Worm (Caenorhabditis elegans) whole organism, L2 larva: Measurements from ENCODE around the gene D1014.7.

Source experiments
- F13H6.1 ChIP-seq: sonication (generic microtip); optimal IDR thresholded peaks from 2 replicates; lab custom pipeline; 2016; ENCODE audit warnings: missing genetic modification characterization, missing compliant biosample characterization
- R02D3.7 ChIP-seq: fragments of 150-350 bp; optimal IDR thresholded peaks from 2 replicates; lab custom pipeline; 2014; ENCODE audit warnings: missing biosample characterization, missing genetic modification characterization
- alr-1 ChIP-seq: fragments of 150-350 bp; optimal IDR thresholded peaks from 2 replicates; lab custom pipeline; 2014; ENCODE audit warnings: missing biosample characterization, missing genetic modification characterization
- aly-2 ChIP-seq: fragments of 150-350 bp; optimal IDR thresholded peaks from 2 replicates; lab custom pipeline; 2014; ENCODE audit warnings: missing biosample characterization, missing genetic modification characterization
- ama-1 ChIP-seq: fragments of 150-350 bp; optimal IDR thresholded peaks from 2 replicates; lab custom pipeline; 2018; ENCODE audit warnings: inconsistent platforms
- blmp-1 ChIP-seq: sonication (generic microtip); optimal IDR thresholded peaks from 2 replicates; lab custom pipeline; 2017; ENCODE audit warnings: missing genetic modification characterization, mild to moderate bottlenecking, missing compliant biosample characterization, antibody characterized with exemption, moderate library complexity; ENCODE audit not compliant: insufficient read depth
- ceh-82 ChIP-seq: fragments of 150-350 bp; optimal IDR thresholded peaks from 2 replicates; lab custom pipeline; 2014; ENCODE audit warnings: missing biosample characterization, missing genetic modification characterization
- crh-2 ChIP-seq: sonication (generic microtip); optimal IDR thresholded peaks from 2 replicates; lab custom pipeline; 2017; ENCODE audit warnings: missing biosample characterization, missing genetic modification characterization
- dmd-4 ChIP-seq: sonication (generic microtip); optimal IDR thresholded peaks from 2 replicates; lab custom pipeline; 2017; ENCODE audit warnings: missing biosample characterization, missing genetic modification characterization
- egl-27 ChIP-seq: sonication (generic microtip); optimal IDR thresholded peaks from 3 replicates; lab custom pipeline; 2017; ENCODE audit warnings: missing biosample characterization, missing genetic modification reagents, missing genetic modification characterization
- elt-1 ChIP-seq: fragments of 150-350 bp; optimal IDR thresholded peaks from 2 replicates; lab custom pipeline; 2014; ENCODE audit warnings: missing biosample characterization, missing genetic modification characterization
- elt-3 ChIP-seq: sonication (generic microtip); optimal IDR thresholded peaks from 2 replicates; lab custom pipeline; 2017; ENCODE audit warnings: missing biosample characterization, missing genetic modification characterization
- gmeb-1 ChIP-seq: fragments of 150-350 bp; optimal IDR thresholded peaks from 2 replicates; lab custom pipeline; 2014; ENCODE audit warnings: missing biosample characterization, missing genetic modification characterization
- lin-11 ChIP-seq: fragments of 150-350 bp; sonication (generic microtip); optimal IDR thresholded peaks from 2 replicates; lab custom pipeline; 2014; ENCODE audit warnings: missing biosample characterization, missing genetic modification characterization, inconsistent platforms, mixed read lengths
- lin-39 ChIP-seq: fragments of 150-350 bp; optimal IDR thresholded peaks from 2 replicates; lab custom pipeline; 2014; ENCODE audit warnings: missing biosample characterization, missing genetic modification reagents, missing genetic modification characterization
- lsy-2 ChIP-seq, 2 experiments: fragments of 150-350 bp in 1 of 2; sonication (generic microtip) in 1 of 2; optimal IDR thresholded peaks; 2 replicates each; lab custom pipeline; 2014 to 2017; ENCODE audit warnings: missing biosample characterization in 2 of 2, missing genetic modification characterization in 2 of 2
- mab-5 ChIP-seq: fragments of 150-350 bp; optimal IDR thresholded peaks from 2 replicates; lab custom pipeline; 2014; ENCODE audit warnings: missing biosample characterization, missing genetic modification characterization
- mbf-1 ChIP-seq: sonication (generic microtip); optimal IDR thresholded peaks from 2 replicates; lab custom pipeline; 2017; ENCODE audit warnings: missing biosample characterization, missing genetic modification characterization
- nhr-10 ChIP-seq: sonication (generic microtip); optimal IDR thresholded peaks from 2 replicates; lab custom pipeline; 2017; ENCODE audit warnings: missing biosample characterization, missing genetic modification characterization
- nhr-12 ChIP-seq: fragments of 150-350 bp; optimal IDR thresholded peaks from 2 replicates; lab custom pipeline; 2014; ENCODE audit warnings: missing biosample characterization, missing genetic modification characterization
- nhr-21 ChIP-seq: fragments of 150-350 bp; optimal IDR thresholded peaks from 2 replicates; lab custom pipeline; 2014; ENCODE audit warnings: missing biosample characterization, missing genetic modification characterization
- nhr-23 ChIP-seq: fragments of 150-350 bp; optimal IDR thresholded peaks from 2 replicates; lab custom pipeline; 2014; ENCODE audit warnings: missing biosample characterization, missing genetic modification reagents, missing genetic modification characterization
- nhr-237 ChIP-seq: fragments of 150-350 bp; optimal IDR thresholded peaks from 2 replicates; lab custom pipeline; 2014; ENCODE audit warnings: missing biosample characterization, missing genetic modification characterization
- nhr-25 ChIP-seq: fragments of 150-350 bp; sonication (generic microtip); optimal IDR thresholded peaks from 3 replicates; lab custom pipeline; 2014; ENCODE audit warnings: missing biosample characterization, missing genetic modification characterization
- nhr-77 ChIP-seq: fragments of 150-350 bp; optimal IDR thresholded peaks from 2 replicates; lab custom pipeline; 2014; ENCODE audit warnings: missing biosample characterization, missing genetic modification characterization
- sem-4 ChIP-seq: fragments of 150-350 bp; optimal IDR thresholded peaks from 2 replicates; lab custom pipeline; 2014; ENCODE audit warnings: missing biosample characterization, missing genetic modification reagents, missing genetic modification characterization
- skn-1 ChIP-seq: sonication (generic microtip); optimal IDR thresholded peaks from 2 replicates; lab custom pipeline; 2017; ENCODE audit warnings: missing biosample characterization, missing genetic modification characterization
- sma-3 ChIP-seq: sonication (generic microtip); optimal IDR thresholded peaks from 2 replicates; lab custom pipeline; 2016; ENCODE audit warnings: missing genetic modification reagents, missing genetic modification characterization, missing compliant biosample characterization
- sma-9 ChIP-seq, 2 experiments: fragments of 150-350 bp in 1 of 2; sonication (generic microtip) in 1 of 2; optimal IDR thresholded peaks; 2 replicates each; lab custom pipeline; 2014 to 2016; ENCODE audit warnings: missing genetic modification characterization in 2 of 2, mild to moderate bottlenecking in 1 of 2, missing biosample characterization in 1 of 2, missing compliant biosample characterization in 1 of 2, missing genetic modification reagents in 1 of 2, moderate library complexity in 1 of 2
- snpc-4 ChIP-seq: fragments of 150-350 bp; optimal IDR thresholded peaks from 2 replicates; lab custom pipeline; 2014; ENCODE audit warnings: missing biosample characterization, missing genetic modification characterization
- unc-39 ChIP-seq: fragments of 150-350 bp; optimal IDR thresholded peaks from 2 replicates; lab custom pipeline; 2014; ENCODE audit warnings: missing biosample characterization, missing genetic modification characterization
- unc-62 ChIP-seq: fragments of 150-350 bp; optimal IDR thresholded peaks from 2 replicates; lab custom pipeline; 2014; ENCODE audit warnings: missing biosample characterization, missing genetic modification reagents, missing genetic modification characterization
- zag-1 ChIP-seq: fragments of 150-350 bp; optimal IDR thresholded peaks from 2 replicates; lab custom pipeline; 2014; ENCODE audit warnings: missing biosample characterization, missing genetic modification characterization
- ztf-1 ChIP-seq: fragments of 200-800 bp; sonication (Bioruptor generic); conservative IDR thresholded peaks from 2 replicates; pipeline ENCODE4 v1.3.6; 2022; ENCODE audit warnings: missing genetic modification characterization, missing compliant biosample characterization
- ztf-11 ChIP-seq: sonication (generic microtip); optimal IDR thresholded peaks from 2 replicates; lab custom pipeline; 2017; ENCODE audit warnings: missing biosample characterization, missing genetic modification characterization
- ztf-4 ChIP-seq: fragments of 150-350 bp; optimal IDR thresholded peaks from 2 replicates; lab custom pipeline; 2014; ENCODE audit warnings: missing biosample characterization, missing genetic modification characterization

D1014.7 gene

DNA sequence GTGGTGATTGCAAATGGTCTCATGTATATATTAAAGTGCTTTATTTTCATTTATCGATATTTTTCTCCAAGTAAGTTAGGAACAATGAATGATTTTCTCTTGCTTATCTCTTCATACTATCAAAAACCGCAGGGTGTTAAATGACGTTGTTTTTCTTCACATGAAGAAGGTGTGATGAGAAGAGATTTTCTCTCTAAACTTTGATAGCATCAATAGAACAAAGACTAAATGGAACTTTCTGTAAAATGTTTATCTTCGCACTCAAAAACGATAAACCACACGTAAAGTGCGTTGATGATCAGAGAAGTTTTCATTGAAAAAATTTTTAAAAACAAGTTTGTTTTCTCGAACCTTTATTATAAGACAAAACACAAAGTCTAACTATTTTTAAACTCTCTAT is 38.3 kb upstream of the D1014.7 start:
- TF ChIP-seq egl-27 (tag; lab: Kevin White, UChicago), result peak; percentile 17
- TF ChIP-seq sma-3 (GFP tag; lab: Kevin White, UChicago), result peak; percentile 5
- no peak for TF ChIP-seq elt-1 (tag; lab: Kevin White, UChicago)
- no peak for TF ChIP-seq gmeb-1 (tag; lab: Kevin White, UChicago)
- peak; percentile 71 for TF ChIP-seq nhr-25 (tag; lab: Kevin White, UChicago)
- TF ChIP-seq ztf-11 (tag; lab: Kevin White, UChicago), result no peak
- TF ChIP-seq nhr-10 (tag; lab: Kevin White, UChicago), result no peak
- TF ChIP-seq nhr-237 (tag; lab: Kevin White, UChicago), result no peak
- no peak for TF ChIP-seq lin-11
- no peak for TF ChIP-seq F13H6.1 (tag; lab: Kevin White, UChicago)
- peak; percentile 77 for TF ChIP-seq sma-9 (GFP tag; optimal IDR thresholded peaks at IDR 0.05; lab: Kevin White, UChicago)
- no peak for TF ChIP-seq sma-9 (tag; optimal IDR thresholded peaks at IDR 0.05; lab: Kevin White, UChicago)
- TF ChIP-seq blmp-1 (tag; lab: Kevin White, UChicago), result peak; percentile 51

DNA sequence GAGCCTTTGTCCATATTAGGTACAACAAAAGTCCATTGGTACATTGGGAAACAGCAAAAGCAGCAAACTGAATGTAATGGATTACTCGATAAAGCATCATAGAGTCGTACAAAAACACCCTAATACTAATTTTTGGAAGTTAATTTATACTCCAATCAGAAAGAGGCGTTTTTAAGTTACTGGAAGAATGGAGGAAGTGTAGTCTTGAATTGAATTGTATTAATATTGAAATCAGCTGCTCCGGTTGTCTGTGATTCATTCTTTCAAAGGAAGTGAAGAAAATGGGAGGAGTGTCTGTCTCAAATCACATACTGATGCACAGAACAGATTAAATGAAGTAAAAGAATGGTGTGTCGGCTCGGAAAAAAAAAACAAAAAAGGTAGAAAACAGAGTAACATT is 36.5 kb upstream of the D1014.7 start, which contains the start of gene str-131:
str-131 (minus strand) TSS at position 101 of the 400 bp plus-strand sequence.
- TF ChIP-seq blmp-1 (tag; lab: Kevin White, UChicago) (no peak), zag-1 (no peak), R02D3.7 (tag; lab: Kevin White, UChicago) (no peak), gmeb-1 (tag; lab: Kevin White, UChicago) (no peak), unc-39 (tag; lab: Kevin White, UChicago) (no peak), lin-39 (tag; lab: Kevin White, UChicago) (no peak), nhr-25 (tag; lab: Kevin White, UChicago) (no peak), ztf-4 (tag; lab: Kevin White, UChicago) (no peak), ztf-1 (GFP tag; lab: Robert Waterston, UW) (no peak)
- TF ChIP-seq, all 48 proteins: peak for 0

DNA sequence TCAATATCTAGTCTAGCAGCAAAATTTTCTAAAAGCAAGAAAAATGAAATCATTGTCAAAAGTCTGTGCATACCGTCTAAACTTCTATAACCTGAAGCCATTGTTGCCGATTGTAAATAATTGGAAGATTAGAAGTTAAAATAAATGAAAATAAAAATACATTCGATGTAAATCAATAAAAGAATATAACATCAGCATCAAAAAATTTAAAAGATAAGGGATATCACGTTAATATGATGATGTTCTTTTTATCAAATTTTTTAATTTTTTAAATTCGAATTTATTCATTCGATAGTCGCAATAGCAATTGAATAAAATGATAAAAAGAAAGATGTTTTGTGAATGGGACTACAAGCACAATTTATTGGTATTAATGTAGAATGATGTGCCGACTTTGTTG is 32.9 kb upstream of the D1014.7 start, which contains the start of gene C09H5.7:
C09H5.7 (minus strand) TSS at position 101 of the 400 bp plus-strand sequence.
- TF ChIP-seq mab-5, result no peak
- no peak for TF ChIP-seq sma-9 (GFP tag; optimal IDR thresholded peaks at IDR 0.05; lab: Kevin White, UChicago)
- no peak for TF ChIP-seq sma-9 (tag; optimal IDR thresholded peaks at IDR 0.05; lab: Kevin White, UChicago)
- TF ChIP-seq nhr-12, result no peak
- no peak for TF ChIP-seq ama-1 (lab: Kevin White, UChicago)
- TF ChIP-seq snpc-4 (tag; lab: Kevin White, UChicago), result no peak
- no peak for TF ChIP-seq aly-2
- no peak for TF ChIP-seq alr-1 (tag; lab: Kevin White, UChicago)
- TF ChIP-seq ceh-82, result no peak
- no peak for TF ChIP-seq unc-62 (GFP tag; lab: Kevin White, UChicago)
- TF ChIP-seq elt-3 (tag; lab: Kevin White, UChicago), result no peak
- TF ChIP-seq sma-3 (GFP tag; lab: Kevin White, UChicago), result no peak
- no peak for TF ChIP-seq nhr-23
- TF ChIP-seq crh-2 (tag; lab: Kevin White, UChicago), result no peak
- no peak for TF ChIP-seq ztf-1 (GFP tag; lab: Robert Waterston, UW)
- no peak for TF ChIP-seq unc-39 (tag; lab: Kevin White, UChicago)
- TF ChIP-seq, all 48 proteins: peak for 0

DNA sequence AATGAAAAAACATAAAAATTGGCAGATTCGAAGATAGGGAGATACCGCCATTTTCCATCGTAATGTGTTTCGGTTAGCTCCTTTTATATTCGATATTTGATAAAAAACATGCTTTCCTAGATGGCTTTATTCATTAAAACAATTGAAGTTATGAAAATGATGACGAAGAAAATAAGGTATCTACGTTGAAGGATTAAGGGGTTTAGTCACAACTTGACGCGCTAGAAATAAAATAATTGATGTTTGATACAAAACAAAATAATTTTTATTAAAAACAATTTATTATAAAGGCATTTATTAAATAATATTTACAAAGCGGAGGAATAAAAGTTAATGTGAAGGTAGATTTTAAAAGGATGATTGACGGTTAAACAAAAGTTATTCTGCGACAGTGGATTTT is 27.5 kb upstream of the D1014.7 start, which contains the start of gene str-130:
str-130 (minus strand) TSS at position 101 of the 400 bp plus-strand sequence.
- no peak for TF ChIP-seq mbf-1 (tag; lab: Kevin White, UChicago)
- no peak for TF ChIP-seq unc-39 (tag; lab: Kevin White, UChicago)
- TF ChIP-seq alr-1 (tag; lab: Kevin White, UChicago), result no peak
- TF ChIP-seq sem-4, result no peak
- no peak for TF ChIP-seq lsy-2 (tag; optimal IDR thresholded peaks at IDR 0.05; lab: Kevin White, UChicago)
- TF ChIP-seq lin-11, result no peak
- TF ChIP-seq blmp-1 (tag; lab: Kevin White, UChicago), result no peak
- TF ChIP-seq dmd-4, result no peak

DNA sequence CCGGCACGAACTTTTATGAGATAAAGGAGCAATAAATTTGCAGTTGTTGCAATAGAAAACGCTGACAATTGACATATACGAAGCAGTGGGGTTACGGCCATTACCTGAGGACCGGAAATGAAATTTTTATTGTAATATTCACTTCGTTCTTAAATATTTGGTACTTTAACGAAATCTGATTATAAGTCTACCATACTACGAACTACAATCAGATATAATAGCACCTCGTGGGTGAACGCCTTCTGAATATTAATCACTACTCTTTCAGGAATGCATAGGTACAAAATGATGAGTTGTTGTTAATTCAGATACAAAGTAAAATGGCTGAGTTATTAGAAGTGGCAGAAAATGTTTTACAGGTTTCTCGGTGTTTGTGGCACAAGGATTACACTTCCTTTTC is 25.7 kb upstream of the D1014.7 start, which contains the start of gene str-129:
str-129 (minus strand) TSS at position 101 of the 400 bp plus-strand sequence.
- TF ChIP-seq aly-2, result no peak
- no peak for TF ChIP-seq sma-9 (GFP tag; optimal IDR thresholded peaks at IDR 0.05; lab: Kevin White, UChicago)
- TF ChIP-seq sma-9 (tag; optimal IDR thresholded peaks at IDR 0.05; lab: Kevin White, UChicago), result no peak
- no peak for TF ChIP-seq nhr-21 (tag; lab: Kevin White, UChicago)
- TF ChIP-seq lsy-2 (tag; optimal IDR thresholded peaks at IDR 0.05; lab: Kevin White, UChicago), result no peak
- TF ChIP-seq nhr-77 (tag; lab: Kevin White, UChicago), result no peak
- no peak for TF ChIP-seq skn-1
